Fruit fly (Drosophila melanogaster): ENCODE results near the gene CG31296.

CG31296 gene

DNA sequence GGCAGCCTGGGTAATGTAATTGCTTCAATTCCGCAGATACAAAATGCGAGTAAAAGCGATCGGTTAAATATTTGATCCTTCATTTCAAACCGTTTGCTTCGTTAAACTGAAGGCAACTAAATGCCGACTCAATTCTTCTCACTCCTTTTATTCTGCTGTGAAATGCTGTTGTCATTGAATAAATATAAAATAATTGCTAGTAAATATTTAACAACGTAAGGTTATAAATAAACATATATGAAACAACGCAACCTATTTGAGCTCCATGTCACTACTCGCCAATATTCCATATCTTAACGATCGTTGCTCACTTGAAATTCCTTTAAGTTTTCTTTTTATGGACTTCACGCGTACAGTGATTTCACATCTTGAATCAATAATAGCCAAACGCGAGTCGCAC, 21.5 kb downstream of the CG31296 start, which contains the start of gene CG44013:
Gene CG44013, minus strand, starts transcription at position 101 of the 400 bp plus-strand sequence.
- no peak for TF ChIP-seq Jra (GFP tag; optimal IDR thresholded peaks at IDR 0.05)
- TF ChIP-seq OdsH (GFP tag; optimal IDR thresholded peaks at IDR 0.05) = no peak
- no peak for TF ChIP-seq CrebA (GFP tag; optimal IDR thresholded peaks at IDR 0.05; ENCODE audit: borderline replicate concordance)
- no peak for TF ChIP-seq h (GFP tag; optimal IDR thresholded peaks at IDR 0.05)
- no peak for TF ChIP-seq fru (GFP tag; optimal IDR thresholded peaks at IDR 0.05)
- no peak for TF ChIP-seq br (GFP tag; optimal IDR thresholded peaks at IDR 0.05)
- no peak for TF ChIP-seq sage (GFP tag; optimal IDR thresholded peaks at IDR 0.05)
- TF ChIP-seq brk (GFP tag; optimal IDR thresholded peaks at IDR 0.05) = no peak
- no peak for TF ChIP-seq tai (GFP tag; optimal IDR thresholded peaks at IDR 0.05)
- no peak for TF ChIP-seq sv (GFP tag; optimal IDR thresholded peaks at IDR 0.05)
- TF ChIP-seq jim (GFP tag; optimal IDR thresholded peaks at IDR 0.05) = no peak
- TF ChIP-seq CG32264 (GFP tag; optimal IDR thresholded peaks at IDR 0.05) = no peak
- TF ChIP-seq Hnf4 (GFP tag; optimal IDR thresholded peaks at IDR 0.05) = no peak
- no peak for TF ChIP-seq dsf (GFP tag; optimal IDR thresholded peaks at IDR 0.05; ENCODE audit: borderline replicate concordance)
- TF ChIP-seq psq (GFP tag; optimal IDR thresholded peaks at IDR 0.05) = no peak

- no peak for TF ChIP-seq Dif (GFP tag; optimal IDR thresholded peaks at IDR 0.05; ENCODE audit: partially characterized antibody)
- TF ChIP-seq brk (GFP tag; optimal IDR thresholded peaks at IDR 0.05) = no peak
- no peak for TF ChIP-seq Myc (optimal IDR thresholded peaks at IDR 0.05)
- TF ChIP-seq foxo (GFP tag; optimal IDR thresholded peaks at IDR 0.05) = no peak
- no peak for TF ChIP-seq dl (GFP tag; optimal IDR thresholded peaks at IDR 0.05; ENCODE audit: insufficient read depth in 1 of 2, partially characterized antibody in 2 of 2)
- no peak for TF ChIP-seq GATAd (GFP tag; optimal IDR thresholded peaks at IDR 0.05)
- TF ChIP-seq dsf (GFP tag; optimal IDR thresholded peaks at IDR 0.05; ENCODE audit: borderline replicate concordance) = no peak
- TF ChIP-seq N (GFP tag; optimal IDR thresholded peaks at IDR 0.05) = no peak
- no peak for TF ChIP-seq jim (GFP tag; optimal IDR thresholded peaks at IDR 0.05)
- TF ChIP-seq CG9705 (GFP tag; optimal IDR thresholded peaks at IDR 0.05) = no peak
- no peak for TF ChIP-seq Jra (GFP tag; optimal IDR thresholded peaks at IDR 0.05)
- TF ChIP-seq fru (GFP tag; optimal IDR thresholded peaks at IDR 0.05) = no peak
- no peak for TF ChIP-seq h (GFP tag; optimal IDR thresholded peaks at IDR 0.05)
- no peak for TF ChIP-seq Hr78 (GFP tag; optimal IDR thresholded peaks at IDR 0.05)
These were observed 22.6 kb downstream of the CG31296 start, which contains the start of gene CG44014 for dm6 chr3R:15508631-15509030. TSS of gene CG44014 (minus strand) at chr3R:15508886.

dm6 chr3R:15507760-15508159, 23.5 kb downstream of the CG31296 start:
- no peak for TF ChIP-seq sv (GFP tag; optimal IDR thresholded peaks at IDR 0.05)
- no peak for TF ChIP-seq br (GFP tag; optimal IDR thresholded peaks at IDR 0.05)
- TF ChIP-seq psq (GFP tag; optimal IDR thresholded peaks at IDR 0.05) = no peak
- TF ChIP-seq Vsx2 (GFP tag; optimal IDR thresholded peaks at IDR 0.05; ENCODE audit: partially characterized antibody) = no peak
- TF ChIP-seq HLH106 (tag; optimal IDR thresholded peaks at IDR 0.05) = no peak
- no peak for TF ChIP-seq tai (GFP tag; optimal IDR thresholded peaks at IDR 0.05)
- no peak for TF ChIP-seq Myc (optimal IDR thresholded peaks at IDR 0.05)
- TF ChIP-seq dmrt93B (GFP tag; optimal IDR thresholded peaks at IDR 0.05) = no peak
- TF ChIP-seq CG32264 (GFP tag; optimal IDR thresholded peaks at IDR 0.05) = no peak
- TF ChIP-seq Hr83 (GFP tag; optimal IDR thresholded peaks at IDR 0.05; ENCODE audit: poor library complexity, severe bottlenecking) = no peak
- TF ChIP-seq Hnf4 (GFP tag; optimal IDR thresholded peaks at IDR 0.05) = no peak
- no peak for TF ChIP-seq pan (optimal IDR thresholded peaks at IDR 0.05)
- TF ChIP-seq Jra (GFP tag; optimal IDR thresholded peaks at IDR 0.05) = no peak
- TF ChIP-seq Hr78 (GFP tag; optimal IDR thresholded peaks at IDR 0.05) = no peak
- no peak for TF ChIP-seq N (GFP tag; optimal IDR thresholded peaks at IDR 0.05)

dm6 chr3R:15494302-15494701, 37.0 kb downstream of the CG31296 start, which contains the start of gene maca:
TSS of gene maca (plus strand) at chr3R:15494602.
- TF ChIP-seq dsf (GFP tag; optimal IDR thresholded peaks at IDR 0.05; ENCODE audit: borderline replicate concordance) = no peak
- TF ChIP-seq sv (GFP tag; optimal IDR thresholded peaks at IDR 0.05) = no peak
- no peak for TF ChIP-seq foxo (GFP tag; optimal IDR thresholded peaks at IDR 0.05)
- no peak for TF ChIP-seq Hr83 (GFP tag; optimal IDR thresholded peaks at IDR 0.05; ENCODE audit: poor library complexity, severe bottlenecking)
- no peak for TF ChIP-seq usp (GFP tag; optimal IDR thresholded peaks at IDR 0.05)
- no peak for TF ChIP-seq CG9705 (GFP tag; optimal IDR thresholded peaks at IDR 0.05)
- no peak for TF ChIP-seq tai (GFP tag; optimal IDR thresholded peaks at IDR 0.05)
- TF ChIP-seq br (GFP tag; optimal IDR thresholded peaks at IDR 0.05) = no peak
- TF ChIP-seq brk (GFP tag; optimal IDR thresholded peaks at IDR 0.05) = no peak
- TF ChIP-seq lola (GFP tag; optimal IDR thresholded peaks at IDR 0.05) = no peak
- TF ChIP-seq dmrt93B (GFP tag; optimal IDR thresholded peaks at IDR 0.05) = no peak
- TF ChIP-seq HLH106 (tag; optimal IDR thresholded peaks at IDR 0.05) = no peak
- TF ChIP-seq Rel (GFP tag; optimal IDR thresholded peaks at IDR 0.05) = no peak
- no peak for TF ChIP-seq Rel (tag; optimal IDR thresholded peaks at IDR 0.05)
- TF ChIP-seq Vsx2 (GFP tag; optimal IDR thresholded peaks at IDR 0.05; ENCODE audit: partially characterized antibody) = no peak
- TF ChIP-seq fru (GFP tag; optimal IDR thresholded peaks at IDR 0.05) = no peak
